Fruit fly (Drosophila melanogaster) whole organism, wandering third instar larva: Measurements from ENCODE around the gene CG5708.

ENCODE experiments used
- CG32264 ChIP-seq: fragments of 200-800 bp; sonication (Bioruptor generic); optimal IDR thresholded peaks from 2 replicates; lab custom pipeline; 2016; ENCODE audit warnings: missing biosample characterization, missing genetic modification characterization
- CrebA ChIP-seq: fragments of 200-800 bp; sonication (Bioruptor generic); optimal IDR thresholded peaks from 2 replicates; lab custom pipeline; 2016; ENCODE audit warnings: missing biosample characterization, mild to moderate bottlenecking, missing genetic modification characterization, borderline replicate concordance
- Dfd ChIP-seq: fragments of >200 bp; optimal IDR thresholded peaks from 2 replicates; lab custom pipeline; 2017; ENCODE audit warnings: missing biosample characterization, missing genetic modification characterization
- Dif ChIP-seq: fragments of 200-275, 200-300 bp; sonication (Bioruptor generic); optimal IDR thresholded peaks from 2 replicates; lab custom pipeline; 2018; ENCODE audit warnings: missing biosample characterization, missing genetic modification characterization; ENCODE audit not compliant: partially characterized antibody
- GATAd ChIP-seq: sonication (Bioruptor generic); optimal IDR thresholded peaks from 2 replicates; lab custom pipeline; 2016; ENCODE audit warnings: missing biosample characterization, missing genetic modification characterization
- HLH106 ChIP-seq: fragments of 200-800 bp; optimal IDR thresholded peaks from 3 replicates; lab custom pipeline; 2019; ENCODE audit warnings: missing biosample characterization, mild to moderate bottlenecking, missing genetic modification characterization, moderate library complexity
- Hnf4 ChIP-seq: fragments of 200-800 bp; sonication (Bioruptor generic); optimal IDR thresholded peaks from 2 replicates; lab custom pipeline; 2016; ENCODE audit warnings: missing biosample characterization, mild to moderate bottlenecking, missing genetic modification characterization
- Hr78 ChIP-seq: fragments of >200 bp; optimal IDR thresholded peaks from 2 replicates; lab custom pipeline; 2017; ENCODE audit warnings: missing biosample characterization, missing genetic modification characterization
- Jra ChIP-seq: sonication (Bioruptor generic); optimal IDR thresholded peaks from 2 replicates; lab custom pipeline; 2016; ENCODE audit warnings: missing biosample characterization, missing genetic modification characterization
- Mio ChIP-seq: sonication (Bioruptor generic); optimal IDR thresholded peaks from 2 replicates; lab custom pipeline; 2016; ENCODE audit warnings: missing biosample characterization, missing genetic modification characterization
- Myc ChIP-seq: fragments of >200 bp; optimal IDR thresholded peaks from 2 replicates; lab custom pipeline; 2017
- N ChIP-seq: fragments of >200 bp; optimal IDR thresholded peaks from 2 replicates; lab custom pipeline; 2018; ENCODE audit warnings: missing biosample characterization, missing external identifiers, missing genetic modification characterization
- OdsH ChIP-seq: fragments of 200-800 bp; sonication (Bioruptor generic); optimal IDR thresholded peaks from 2 replicates; lab custom pipeline; 2016; ENCODE audit warnings: missing biosample characterization, mild to moderate bottlenecking, missing genetic modification characterization
- Rel ChIP-seq, 2 experiments: fragments of 200-800 bp; sonication (Bioruptor generic) in 1 of 2; optimal IDR thresholded peaks; 2 replicates in 1 of 2; 3 replicates in 1 of 2; lab custom pipeline; 2016 to 2019; ENCODE audit warnings: mild to moderate bottlenecking in 2 of 2, missing biosample characterization in 2 of 2, missing genetic modification characterization in 2 of 2, moderate library complexity in 1 of 2
- Sp1 ChIP-seq: fragments of 200-800 bp; sonication (Bioruptor generic); optimal IDR thresholded peaks from 3 replicates; lab custom pipeline; 2019; ENCODE audit warnings: missing biosample characterization, mild to moderate bottlenecking, missing genetic modification characterization, moderate library complexity
- brk ChIP-seq: fragments of 200-800 bp; sonication (Bioruptor generic); optimal IDR thresholded peaks from 2 replicates; lab custom pipeline; 2016; ENCODE audit warnings: missing biosample characterization, mild to moderate bottlenecking, missing genetic modification characterization
- dl ChIP-seq, 2 experiments: fragments of 175-275, 200-275 bp in 1 of 2; fragments of 200-275 bp in 1 of 2; sonication (Bioruptor generic); optimal IDR thresholded peaks; lab custom pipeline; 2018; ENCODE audit warnings: mild to moderate bottlenecking in 2 of 2, missing biosample characterization in 2 of 2, missing genetic modification characterization in 2 of 2, moderate library complexity in 2 of 2; ENCODE audit not compliant: partially characterized antibody in 2 of 2, insufficient read depth in 1 of 2
- dmrt93B ChIP-seq: fragments of 200-800 bp; sonication (Bioruptor generic); optimal IDR thresholded peaks from 2 replicates; lab custom pipeline; 2018; ENCODE audit warnings: missing biosample characterization, mild to moderate bottlenecking, missing genetic modification characterization
- dsf ChIP-seq: sonication (Bioruptor generic); optimal IDR thresholded peaks from 2 replicates; lab custom pipeline; 2016; ENCODE audit warnings: missing biosample characterization, missing genetic modification characterization, borderline replicate concordance
- ey ChIP-seq: fragments of 200-800 bp; sonication (Bioruptor generic); optimal IDR thresholded peaks from 2 replicates; lab custom pipeline; 2016; ENCODE audit warnings: missing biosample characterization, missing genetic modification characterization
- foxo ChIP-seq, 2 experiments: fragments of 200-800 bp; sonication (Bioruptor generic); optimal IDR thresholded peaks; 2 replicates in 1 of 2; 3 replicates in 1 of 2; lab custom pipeline; 2016 to 2017; ENCODE audit warnings: missing biosample characterization in 2 of 2, missing genetic modification characterization in 2 of 2
- fru ChIP-seq: fragments of 200-800 bp; sonication (Bioruptor generic); optimal IDR thresholded peaks from 3 replicates; lab custom pipeline; 2016; ENCODE audit warnings: missing biosample characterization, mild to moderate bottlenecking, missing genetic modification characterization
- h ChIP-seq: fragments of 200-800 bp; sonication (Bioruptor generic); optimal IDR thresholded peaks from 3 replicates; lab custom pipeline; 2016; ENCODE audit warnings: missing biosample characterization, mild to moderate bottlenecking, missing genetic modification characterization
- jim ChIP-seq: fragments of 175-275, 200-325 bp; sonication (Bioruptor generic); optimal IDR thresholded peaks from 2 replicates; lab custom pipeline; 2016; ENCODE audit warnings: missing biosample characterization, mild to moderate bottlenecking, missing genetic modification characterization
- lola ChIP-seq: fragments of >200 bp; optimal IDR thresholded peaks from 2 replicates; lab custom pipeline; 2017; ENCODE audit warnings: missing biosample characterization, missing genetic modification characterization
- psq ChIP-seq: fragments of 200-800 bp; sonication (Bioruptor generic); optimal IDR thresholded peaks from 3 replicates; lab custom pipeline; 2017; ENCODE audit warnings: missing biosample characterization, mild to moderate bottlenecking, missing genetic modification characterization, moderate library complexity
- sage ChIP-seq: fragments of 200-800 bp; sonication (Bioruptor generic); optimal IDR thresholded peaks from 2 replicates; lab custom pipeline; 2016; ENCODE audit warnings: missing biosample characterization, mild to moderate bottlenecking, missing genetic modification characterization
- sv ChIP-seq: fragments of 200-800 bp; sonication (Bioruptor generic); optimal IDR thresholded peaks from 3 replicates; lab custom pipeline; 2016; ENCODE audit warnings: missing biosample characterization, missing genetic modification characterization
- woc ChIP-seq: sonication (Bioruptor generic); optimal IDR thresholded peaks from 2 replicates; lab custom pipeline; 2016; ENCODE audit warnings: missing biosample characterization, mild to moderate bottlenecking, missing genetic modification characterization

Gene CG5708

DNA sequence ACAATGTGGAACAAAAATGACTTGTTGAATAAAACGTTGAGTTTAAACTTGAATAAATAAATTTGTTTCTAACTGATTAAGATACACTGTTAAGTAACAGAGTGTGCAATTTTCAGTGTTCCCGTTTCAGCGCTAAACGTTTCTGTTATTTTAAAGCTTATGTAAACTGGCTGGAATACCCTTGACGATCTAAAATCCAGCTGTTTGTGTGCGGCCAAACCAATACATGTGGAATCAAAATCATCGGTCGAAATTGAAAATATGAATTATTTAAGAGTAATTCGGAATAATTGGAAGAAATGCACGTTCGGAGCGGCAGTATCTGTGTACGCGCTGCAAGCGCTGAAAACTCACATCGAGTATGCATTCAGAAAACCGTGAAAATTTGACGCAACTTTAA, 43.2 kb upstream of the CG5708 start, which contains the start of gene Mulk:
Gene Mulk, plus strand, starts transcription at position 198 of the 400 bp plus-strand sequence.
- TF ChIP-seq foxo (GFP tag; optimal IDR thresholded peaks at IDR 0.05; lab: Kevin White, UChicago) (peak in 1 of 2 experiments; percentile 50), GATAd (GFP tag; lab: Kevin White, UChicago) (no peak), sage (GFP tag; lab: Kevin White, UChicago) (peak; percentile 67)

DNA sequence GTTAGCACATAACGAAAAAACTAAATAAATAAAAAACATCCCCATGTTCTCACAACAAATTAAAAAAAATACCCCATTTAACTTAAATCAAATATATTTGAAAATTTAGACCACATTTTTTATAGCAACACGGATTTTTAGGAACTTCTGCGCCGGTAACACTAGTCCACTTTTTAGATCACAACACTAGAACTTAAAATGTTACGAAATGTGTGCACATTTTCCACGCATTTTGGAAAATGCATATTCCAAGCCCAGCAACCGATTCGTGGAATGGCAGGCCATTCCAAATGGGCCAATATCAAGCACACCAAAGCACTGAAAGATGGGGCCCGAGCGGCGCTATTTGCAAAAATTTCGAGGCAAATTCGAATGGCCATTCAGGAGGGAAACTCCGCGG, 42.1 kb upstream of the CG5708 start, which contains the start of gene CG4957:
Gene CG4957, plus strand, starts transcription at position 185 of the 400 bp plus-strand sequence.
- TF ChIP-seq Myc (lab: Kevin White, UChicago) (peak; percentile 26), dsf (no peak)

DNA sequence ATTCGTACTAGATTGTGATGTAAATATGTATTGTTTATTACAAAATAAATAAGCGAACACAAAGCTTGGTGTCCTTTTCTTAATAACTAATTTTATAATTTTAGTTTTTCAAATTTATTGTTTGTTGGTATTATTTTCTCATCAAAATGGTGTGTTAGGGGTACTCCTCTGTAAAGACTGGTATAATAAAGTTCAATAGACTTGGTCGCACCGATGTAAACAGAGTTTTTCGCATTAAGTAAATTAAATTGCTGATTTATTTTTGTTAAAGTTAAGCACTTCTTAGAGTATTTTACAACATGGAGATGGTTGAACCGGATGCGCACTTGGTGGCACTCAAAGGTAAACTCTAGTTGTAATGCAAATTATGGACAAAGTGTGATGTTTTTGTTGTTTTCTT, 39.9 kb upstream of the CG5708 start, which contains the start of gene CG4953:
Gene CG4953, plus strand, starts transcription at position 193 of the 400 bp plus-strand sequence.
- no peak for TF ChIP-seq Jra (GFP tag; lab: Kevin White, UChicago)
- TF ChIP-seq, all 38 proteins: peak for 0

DNA sequence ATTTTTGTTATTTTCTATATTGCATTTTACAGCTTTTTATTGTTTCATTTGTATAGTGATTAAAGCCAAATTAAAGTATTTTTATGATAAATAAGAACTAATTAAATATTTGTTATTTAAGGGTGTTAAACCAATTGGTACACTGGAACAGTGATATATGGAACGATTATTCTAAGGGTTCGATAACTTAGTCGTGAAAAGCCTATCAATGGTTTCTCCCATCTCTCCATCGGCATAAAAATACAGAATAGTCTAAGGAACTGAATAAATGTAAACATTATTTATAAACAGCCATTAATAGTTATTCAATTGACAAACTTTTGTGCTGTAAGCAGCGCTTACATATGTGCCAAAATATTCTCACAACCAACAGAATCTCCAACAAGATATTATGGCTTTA, 38.5 kb upstream of the CG5708 start, which contains the start of gene Mob3:
Gene Mob3, plus strand, starts transcription at position 208 of the 400 bp plus-strand sequence.
- TF ChIP-seq sage (GFP tag; lab: Kevin White, UChicago) (peak; percentile 56), CG32264 (no peak), Myc (lab: Kevin White, UChicago) (no peak), h (no peak), Hnf4 (GFP tag; lab: Kevin White, UChicago) (peak; percentile 43), N (GFP tag; lab: Kevin White, UChicago) (no peak), woc (GFP tag; lab: Kevin White, UChicago) (peak; percentile 39)

DNA sequence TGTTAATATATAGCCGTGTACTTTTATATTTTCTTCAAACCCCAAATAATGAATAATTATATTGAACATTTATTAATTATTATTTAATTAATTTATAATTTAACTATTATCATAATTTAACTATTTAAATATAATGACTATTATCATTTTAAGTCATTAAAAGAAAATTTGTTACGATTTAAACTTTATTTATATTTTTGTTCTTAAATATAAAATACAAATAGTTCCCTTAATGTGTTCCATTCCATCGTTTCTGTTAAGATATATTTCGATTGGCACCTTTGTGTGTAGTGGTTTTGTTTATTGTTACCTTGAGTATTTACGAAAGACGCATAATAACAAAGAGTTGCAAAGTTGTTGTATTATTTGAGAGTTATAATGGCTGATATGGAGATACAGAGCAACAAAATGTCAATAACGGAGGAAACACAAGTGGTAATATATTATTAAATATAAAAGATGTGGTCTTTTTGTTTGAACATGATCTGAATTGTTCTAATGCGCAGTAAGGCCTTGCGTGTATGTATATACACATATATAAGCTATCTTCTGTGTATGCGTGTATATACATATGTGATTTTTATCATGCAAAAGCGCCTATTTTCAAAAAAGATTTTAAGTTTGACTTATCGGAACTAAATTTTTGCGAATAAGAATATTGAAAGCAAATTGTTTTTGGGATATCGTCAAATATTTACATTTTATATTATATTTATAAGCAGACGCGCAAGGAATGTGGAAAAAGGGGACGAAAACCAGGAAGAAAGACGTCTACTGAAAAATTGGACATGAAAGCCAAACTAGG, 37.4 kb upstream of the CG5708 start, which contains the start of gene REPTOR-BP:
Gene REPTOR-BP, plus strand, starts transcription at position 296 of the 805 bp plus-strand sequence.
- TF ChIP-seq sv (GFP tag; lab: Kevin White, UChicago) (no peak), Mio (GFP tag; lab: Kevin White, UChicago) (no peak), HLH106 (tag; lab: Kevin White, UChicago) (no peak), Hr78 (GFP tag; lab: Kevin White, UChicago) (no peak), Hnf4 (GFP tag; lab: Kevin White, UChicago) (no peak), Dif (no peak), sage (GFP tag; lab: Kevin White, UChicago) (peak; percentile 58), Jra (GFP tag; lab: Kevin White, UChicago) (no peak), psq (GFP tag; lab: Kevin White, UChicago) (peak; percentile 0), brk (peak; percentile 67), OdsH (GFP tag; lab: Kevin White, UChicago) (no peak), CG32264 (no peak), CrebA (GFP tag; lab: Kevin White, UChicago) (no peak), ey (no peak)

DNA sequence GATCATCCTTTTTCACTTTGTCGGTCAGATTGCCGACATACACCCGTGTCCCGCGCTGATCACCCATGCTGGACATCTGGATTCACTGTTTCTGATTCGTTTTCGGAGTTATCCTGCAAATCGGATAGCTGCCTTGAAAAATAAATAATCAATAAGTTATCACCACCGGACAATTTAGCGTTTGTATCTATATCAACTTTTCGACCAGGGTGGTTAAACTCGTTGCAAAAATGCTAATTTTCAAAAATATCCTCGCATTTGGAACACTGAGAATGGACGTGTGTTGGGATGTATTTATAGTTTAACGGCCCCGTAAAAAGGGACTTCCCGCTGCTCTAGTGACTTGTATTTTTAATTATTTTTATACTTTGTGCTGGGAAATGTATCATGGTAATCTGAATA, 36.7 kb upstream of the CG5708 start, which contains the start of gene Rsf1:
Gene Rsf1, minus strand, starts transcription at position 212 of the 402 bp plus-strand sequence.
- TF ChIP-seq dl (GFP tag; optimal IDR thresholded peaks at IDR 0.05; lab: Kevin White, UChicago; ENCODE audit: insufficient read depth in 1 of 2, partially characterized antibody in 2 of 2), result peak in 1 of 2 experiments; percentile 22
- TF ChIP-seq h, result no peak
- no peak for TF ChIP-seq Rel (GFP tag; optimal IDR thresholded peaks at IDR 0.05; lab: Kevin White, UChicago)
- peak; percentile 83 for TF ChIP-seq Rel (tag; optimal IDR thresholded peaks at IDR 0.05; lab: Kevin White, UChicago)

DNA sequence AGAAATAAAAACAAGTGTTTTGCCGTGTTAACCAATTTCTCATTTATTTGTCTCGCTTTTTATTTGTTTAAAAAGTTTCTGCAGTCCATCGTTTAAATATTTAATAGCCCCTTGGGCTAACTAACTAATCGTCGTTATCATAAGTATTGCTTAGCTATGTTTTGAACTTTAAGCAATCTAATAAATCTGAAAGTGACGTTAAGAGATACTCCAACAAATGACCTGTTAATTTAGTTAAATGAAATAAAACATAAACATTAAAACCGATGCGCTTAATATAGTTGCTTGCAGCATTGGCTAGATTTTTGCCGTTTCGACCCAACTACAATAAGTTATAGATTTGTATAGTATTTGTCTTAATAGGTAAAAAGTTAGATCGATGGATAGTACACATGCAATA, 35.2 kb upstream of the CG5708 start:
- no peak for TF ChIP-seq dmrt93B (GFP tag; lab: Kevin White, UChicago)
- TF ChIP-seq Dif, result no peak
- TF ChIP-seq Sp1 (GFP tag; lab: Kevin White, UChicago), result no peak
- TF ChIP-seq lola (GFP tag; lab: Kevin White, UChicago), result no peak
- TF ChIP-seq brk, result no peak
- no peak for TF ChIP-seq fru (GFP tag; lab: Kevin White, UChicago)
- no peak for TF ChIP-seq Mio (GFP tag; lab: Kevin White, UChicago)
- no peak for TF ChIP-seq ey
- TF ChIP-seq Dfd (GFP tag; lab: Kevin White, UChicago), result no peak
- no peak for TF ChIP-seq GATAd (GFP tag; lab: Kevin White, UChicago)
- no peak for TF ChIP-seq jim (GFP tag; lab: Kevin White, UChicago)
- TF ChIP-seq CG32264, result no peak
- no peak for TF ChIP-seq Hr78 (GFP tag; lab: Kevin White, UChicago)
